Fruit fly (Drosophila melanogaster) whole organism, embryonic: ENCODE data around the gene CG15170.

Experiments used
- Antp ChIP-seq: fragments of 200-800 bp; sonication (Bioruptor generic); optimal IDR thresholded peaks from 3 replicates; lab custom pipeline; 2016; ENCODE audit warnings: missing biosample characterization, missing genetic modification characterization
- CG11093 ChIP-seq: fragments of 200-800 bp; sonication (Bioruptor generic); IDR thresholded peaks from 3 replicates; pipeline ENCODE4 v1.3.6; 2022; ENCODE audit warnings: missing biosample characterization, missing genetic modification characterization
- CG13123 ChIP-seq: fragments of 200-800 bp; sonication (Bioruptor generic); optimal IDR thresholded peaks from 2 replicates; lab custom pipeline; 2016; ENCODE audit warnings: missing biosample characterization, missing genetic modification characterization
- CG13296 ChIP-seq: fragments of 200-800 bp; sonication (Bioruptor generic); optimal IDR thresholded peaks from 3 replicates; lab custom pipeline; 2018; ENCODE audit warnings: missing biosample characterization, mild to moderate bottlenecking, missing genetic modification characterization
- CG13775 ChIP-seq: fragments of 200-800 bp; sonication (Bioruptor generic); optimal IDR thresholded peaks from 3 replicates; lab custom pipeline; 2017; ENCODE audit warnings: missing biosample characterization, mild to moderate bottlenecking, missing genetic modification characterization
- CG13894 ChIP-seq: fragments of 200-800 bp; sonication (Bioruptor generic); optimal IDR thresholded peaks from 3 replicates; lab custom pipeline; 2018; ENCODE audit warnings: missing biosample characterization, mild to moderate bottlenecking, missing genetic modification characterization, moderate library complexity
- CG14667 ChIP-seq: fragments of 200-800 bp; sonication (Bioruptor generic); IDR thresholded peaks from 2 replicates; pipeline ENCODE4 v1.3.6; 2022; ENCODE audit warnings: missing biosample characterization, missing genetic modification characterization
- CG17385 ChIP-seq: fragments of 200-800 bp; sonication (Bioruptor generic); optimal IDR thresholded peaks from 3 replicates; lab custom pipeline; 2018; ENCODE audit warnings: missing biosample characterization, mild to moderate bottlenecking, missing genetic modification characterization
- CG17802 ChIP-seq: fragments of 200-800 bp; sonication (Bioruptor generic); optimal IDR thresholded peaks from 2 replicates; lab custom pipeline; 2018; ENCODE audit warnings: missing biosample characterization, mild to moderate bottlenecking, missing genetic modification characterization, moderate library complexity
- CG18476 ChIP-seq: fragments of 200-800 bp; sonication (Bioruptor generic); optimal IDR thresholded peaks from 2 replicates; lab custom pipeline; 2016; ENCODE audit warnings: missing biosample characterization, mild to moderate bottlenecking, missing genetic modification characterization
- CG30431 ChIP-seq: fragments of 200-800 bp; sonication (Bioruptor generic); optimal IDR thresholded peaks from 2 replicates; lab custom pipeline; 2017; ENCODE audit warnings: missing biosample characterization, missing genetic modification characterization
- CG34376 ChIP-seq: fragments of 200-800 bp; sonication (Bioruptor generic); optimal IDR thresholded peaks from 2 replicates; lab custom pipeline; 2018; ENCODE audit warnings: missing biosample characterization, mild to moderate bottlenecking, missing genetic modification characterization
- CG42726 ChIP-seq: fragments of 200-800 bp; sonication (Bioruptor generic); IDR thresholded peaks from 2 replicates; pipeline ENCODE4 v1.3.6; 2022; ENCODE audit warnings: missing biosample characterization, missing genetic modification characterization; ENCODE audit not compliant: partially characterized antibody
- CG5180 ChIP-seq: fragments of 200-800 bp; sonication (Bioruptor generic); optimal IDR thresholded peaks from 3 replicates; lab custom pipeline; 2017; ENCODE audit warnings: missing biosample characterization, missing genetic modification characterization, mild to moderate bottlenecking, moderate library complexity, missing genetic modification reagents
- CG7271 ChIP-seq: fragments of 200-800 bp; sonication (Bioruptor generic); optimal IDR thresholded peaks from 2 replicates; lab custom pipeline; 2018; ENCODE audit warnings: missing biosample characterization, mild to moderate bottlenecking, missing genetic modification characterization, moderate library complexity
- CG7357 ChIP-seq: fragments of 200-800 bp; sonication (Bioruptor generic); IDR thresholded peaks from 3 replicates; pipeline ENCODE4 v1.3.6; 2022; ENCODE audit warnings: missing biosample characterization, missing genetic modification characterization
- CG8944 ChIP-seq: fragments of 200-800 bp; sonication (Bioruptor generic); optimal IDR thresholded peaks from 3 replicates; lab custom pipeline; 2016; ENCODE audit warnings: missing biosample characterization, missing genetic modification characterization
- Dbx ChIP-seq: fragments of 200-800 bp; sonication (Bioruptor generic); IDR thresholded peaks from 3 replicates; pipeline ENCODE4 v1.3.6; 2022; ENCODE audit warnings: missing biosample characterization, missing genetic modification characterization
- Dfd ChIP-seq, 2 experiments: fragments of >200 bp; optimal IDR thresholded peaks; 2 replicates each; lab custom pipeline; 2017; ENCODE audit warnings: missing biosample characterization in 2 of 2, missing genetic modification characterization in 2 of 2
- Dip2 ChIP-seq: fragments of 200-800 bp; sonication (Bioruptor generic); IDR thresholded peaks from 2 replicates; pipeline ENCODE4 v1.3.6; 2022; ENCODE audit warnings: missing biosample characterization, missing genetic modification characterization
- Dip3 ChIP-seq: fragments of 200-800 bp; sonication (Bioruptor generic); optimal IDR thresholded peaks from 3 replicates; lab custom pipeline; 2016; ENCODE audit warnings: missing biosample characterization, missing genetic modification characterization
- Drgx ChIP-seq: fragments of 200-800 bp; sonication (Bioruptor generic); IDR thresholded peaks from 2 replicates; pipeline ENCODE4 v1.3.6; 2022; ENCODE audit warnings: missing biosample characterization, missing genetic modification characterization
- ERR ChIP-seq: fragments of 200-800 bp; sonication (Bioruptor generic); optimal IDR thresholded peaks from 2 replicates; lab custom pipeline; 2016; ENCODE audit warnings: missing biosample characterization, missing genetic modification characterization
- Eip74EF ChIP-seq, 2 experiments: fragments of 200-800 bp in 1 of 2; fragments of >200 bp in 1 of 2; sonication (Bioruptor generic) in 1 of 2; optimal IDR thresholded peaks; 2 replicates each; lab custom pipeline; 2017 to 2019; ENCODE audit warnings: missing biosample characterization in 2 of 2, missing genetic modification characterization in 2 of 2, mild to moderate bottlenecking in 1 of 2, moderate library complexity in 1 of 2
- GATAe ChIP-seq: fragments of 200-800 bp; sonication (Bioruptor generic); conservative IDR thresholded peaks from 2 replicates; pipeline ENCODE4 v1.3.6; 2022; ENCODE audit warnings: missing biosample characterization, missing genetic modification characterization
- Hsf ChIP-seq: fragments of 200-800 bp; sonication (Bioruptor generic); optimal IDR thresholded peaks from 3 replicates; lab custom pipeline; 2016; ENCODE audit warnings: missing biosample characterization, missing genetic modification characterization
- Lim3 ChIP-seq: fragments of 200-800 bp; sonication (Bioruptor generic); IDR thresholded peaks from 2 replicates; pipeline ENCODE4 v1.3.6; 2022; ENCODE audit warnings: missing biosample characterization, missing genetic modification characterization
- Myb ChIP-seq: fragments of 200-800 bp; sonication (Bioruptor generic); optimal IDR thresholded peaks from 2 replicates; lab custom pipeline; 2016; ENCODE audit warnings: missing biosample characterization, missing genetic modification characterization
- NC2β ChIP-seq: fragments of 200-800 bp; sonication (Bioruptor generic); optimal IDR thresholded peaks from 2 replicates; lab custom pipeline; 2016; ENCODE audit warnings: missing biosample characterization, missing genetic modification characterization
- Nf-YC ChIP-seq: fragments of 200-800 bp; optimal IDR thresholded peaks from 3 replicates; lab custom pipeline; 2019; ENCODE audit warnings: missing biosample characterization, mild to moderate bottlenecking, missing genetic modification characterization, moderate library complexity
- Optix ChIP-seq: fragments of 200-800 bp; sonication (Bioruptor generic); IDR thresholded peaks from 3 replicates; pipeline ENCODE4 v1.3.6; 2022; ENCODE audit warnings: missing biosample characterization, missing genetic modification characterization
- abd-A ChIP-seq: fragments of 200-800 bp; sonication (Bioruptor generic); optimal IDR thresholded peaks from 3 replicates; lab custom pipeline; 2019; ENCODE audit warnings: missing biosample characterization, mild to moderate bottlenecking, missing genetic modification characterization, moderate library complexity
- cato ChIP-seq: fragments of 200-800 bp; sonication (Bioruptor generic); optimal IDR thresholded peaks from 2 replicates; lab custom pipeline; 2016; ENCODE audit warnings: missing biosample characterization, missing genetic modification characterization, borderline replicate concordance
- chif ChIP-seq, 2 experiments: fragments of 200-800 bp; sonication (Bioruptor generic); optimal IDR thresholded peaks; 3 replicates each; lab custom pipeline; 2016; ENCODE audit warnings: missing biosample characterization in 2 of 2, missing genetic modification characterization in 2 of 2
- chn ChIP-seq: fragments of 200-800 bp; sonication (Bioruptor generic); optimal IDR thresholded peaks from 2 replicates; lab custom pipeline; 2016; ENCODE audit warnings: missing biosample characterization, missing genetic modification characterization
- crp ChIP-seq, 2 experiments: fragments of 200-800 bp; sonication (Bioruptor generic); optimal IDR thresholded peaks; 2 replicates in 1 of 2; 3 replicates in 1 of 2; lab custom pipeline; 2017; ENCODE audit warnings: missing biosample characterization in 2 of 2, missing genetic modification characterization in 2 of 2, mild to moderate bottlenecking in 1 of 2, moderate library complexity in 1 of 2
- cwo ChIP-seq: fragments of 200-800 bp; sonication (Bioruptor generic); optimal IDR thresholded peaks from 3 replicates; lab custom pipeline; 2017; ENCODE audit warnings: missing biosample characterization, missing genetic modification characterization, mild to moderate bottlenecking, moderate library complexity, missing genetic modification reagents
- ems ChIP-seq: fragments of 200-800 bp; sonication (Bioruptor generic); optimal IDR thresholded peaks from 3 replicates; lab custom pipeline; 2016; ENCODE audit warnings: missing biosample characterization, missing genetic modification characterization
- ftz-f1 ChIP-seq: fragments of 200-800 bp; sonication (Bioruptor generic); optimal IDR thresholded peaks from 2 replicates; lab custom pipeline; 2016; ENCODE audit warnings: missing biosample characterization, missing genetic modification characterization
- fu2 ChIP-seq: fragments of 200-800 bp; sonication (Bioruptor generic); optimal IDR thresholded peaks from 2 replicates; lab custom pipeline; 2016; ENCODE audit warnings: missing biosample characterization, missing genetic modification characterization
- gce ChIP-seq: fragments of 200-800 bp; sonication (Bioruptor generic); IDR thresholded peaks from 3 replicates; pipeline ENCODE4 v1.3.6; 2022; ENCODE audit warnings: missing biosample characterization, missing genetic modification characterization
- lov ChIP-seq, 2 experiments: fragments of 200-800 bp in 1 of 2; fragments of >200 bp in 1 of 2; sonication (Bioruptor generic) in 1 of 2; IDR thresholded peaks in 1 of 2; optimal IDR thresholded peaks in 1 of 2; 2 replicates in 1 of 2; 3 replicates in 1 of 2; pipeline versions ENCODE4 v1.3.6 to Lab custom; 2017 to 2022; ENCODE audit warnings: missing biosample characterization in 1 of 2, missing genetic modification characterization in 1 of 2
- nmo ChIP-seq: fragments of 200-800 bp; sonication (Bioruptor generic); optimal IDR thresholded peaks from 2 replicates; lab custom pipeline; 2018; ENCODE audit warnings: missing biosample characterization, mild to moderate bottlenecking, missing genetic modification characterization, moderate library complexity
- org-1 ChIP-seq: fragments of 200-800 bp; sonication (Bioruptor generic); optimal IDR thresholded peaks from 2 replicates; lab custom pipeline; 2017; ENCODE audit warnings: missing biosample characterization, missing genetic modification characterization
- row ChIP-seq: fragments of 200-800 bp; sonication (Bioruptor generic); IDR thresholded peaks from 3 replicates; pipeline ENCODE4 v1.3.6; 2022; ENCODE audit warnings: missing biosample characterization, missing genetic modification characterization
- schlank ChIP-seq: fragments of 200-800 bp; sonication (Bioruptor generic); optimal IDR thresholded peaks from 2 replicates; lab custom pipeline; 2018; ENCODE audit warnings: missing biosample characterization, mild to moderate bottlenecking, missing genetic modification characterization
- scrt ChIP-seq: fragments of 200-800 bp; sonication (Bioruptor generic); optimal IDR thresholded peaks from 2 replicates; lab custom pipeline; 2018; ENCODE audit warnings: missing biosample characterization, mild to moderate bottlenecking, missing genetic modification characterization, moderate library complexity
- sima ChIP-seq: fragments of 200-800 bp; sonication (Bioruptor generic); optimal IDR thresholded peaks from 2 replicates; lab custom pipeline; 2016; ENCODE audit warnings: missing biosample characterization, missing genetic modification characterization
- wek ChIP-seq: fragments of 200-800 bp; sonication (Bioruptor generic); optimal IDR thresholded peaks from 3 replicates; lab custom pipeline; 2018; ENCODE audit warnings: missing biosample characterization, mild to moderate bottlenecking, missing genetic modification characterization, moderate library complexity
- zen2 ChIP-seq: fragments of 200-800 bp; sonication (Bioruptor generic); IDR thresholded peaks from 3 replicates; pipeline ENCODE4 v1.3.6; 2022; ENCODE audit warnings: missing biosample characterization, missing genetic modification characterization; ENCODE audit not compliant: partially characterized antibody

Gene CG15170

dm6 chr2L:18966214-18966556, 23.8 kb downstream of the CG15170 start (continued):
- TF ChIP-seq Antp = no peak
- peak; percentile 40 for TF ChIP-seq Dip3 (GFP tag; lab: Kevin White, UChicago)
- TF ChIP-seq row = peak; percentile 95
- TF ChIP-seq CG5180 (GFP tag; lab: Kevin White, UChicago) = no peak
- peak; percentile 80 for TF ChIP-seq CG14667 (GFP tag; lab: Robert Waterston, UW)
- TF ChIP-seq org-1 (GFP tag; lab: Kevin White, UChicago) = peak; percentile 58
- peak; percentile 81 for TF ChIP-seq CG13296 (GFP tag; lab: Kevin White, UChicago)
- peak; percentile 49 for TF ChIP-seq CG17802
- TF ChIP-seq gce (GFP tag; lab: Robert Waterston, UW) = peak; percentile 65; the same call in 1 of the 3 replicates
- peak; percentile 46 for TF ChIP-seq CG7271 (tag; lab: Kevin White, UChicago)
- TF ChIP-seq GATAe (GFP tag; lab: Robert Waterston, UW) = peak; percentile 89
- peak; percentile 49 for TF ChIP-seq schlank (tag; lab: Kevin White, UChicago)
- peak; percentile 81 for TF ChIP-seq cwo
- peak; percentile 70 for TF ChIP-seq CG17385 (GFP tag; lab: Kevin White, UChicago)
- TF ChIP-seq chif (GFP tag; optimal IDR thresholded peaks at IDR 0.05; lab: Kevin White, UChicago) = peak; percentile 5 to 33
- TF ChIP-seq CG7357 (GFP tag; lab: Robert Waterston, UW) = peak; percentile 77
- TF ChIP-seq Nf-YC (tag; lab: Kevin White, UChicago) = peak; percentile 45
- no peak for TF ChIP-seq Lim3 (GFP tag; lab: Robert Waterston, UW)
- TF ChIP-seq Eip74EF (GFP tag; optimal IDR thresholded peaks at IDR 0.05; lab: Kevin White, UChicago) = peak in 1 of 2 experiments; percentile 28
- TF ChIP-seq CG42726 (GFP tag; lab: Robert Waterston, UW) = no peak
- peak; percentile 39 for TF ChIP-seq fu2
- no peak for TF ChIP-seq abd-A (tag; lab: Kevin White, UChicago)
- no peak for TF ChIP-seq lov (optimal IDR thresholded peaks at IDR 0.05; lab: Kevin White, UChicago)
- TF ChIP-seq lov (GFP tag; IDR thresholded peaks at IDR 0.05; lab: Robert Waterston, UW) = no peak
- no peak for TF ChIP-seq sima (GFP tag; lab: Kevin White, UChicago)
- peak; percentile 55 for TF ChIP-seq CG13775
- peak; percentile 8 for TF ChIP-seq CG30431
- peak; percentile 67 for TF ChIP-seq CG18476
- no peak for TF ChIP-seq chn
- peak; percentile 85 for TF ChIP-seq CG13894 (tag; lab: Kevin White, UChicago)
- TF ChIP-seq Drgx (GFP tag; lab: Robert Waterston, UW) = peak; percentile 77
- TF ChIP-seq Dip2 = no peak
- 0 out of 3 replicates have a peak, but pooled peaks have one; percentile 6 for TF ChIP-seq Optix (GFP tag; lab: Robert Waterston, UW)
- TF ChIP-seq Dfd (GFP tag; optimal IDR thresholded peaks at IDR 0.05; lab: Kevin White, UChicago) = no peak
- peak; percentile 68 for TF ChIP-seq CG34376
- peak; percentile 19 for TF ChIP-seq NC2β (GFP tag; lab: Kevin White, UChicago)
- TF ChIP-seq cato (GFP tag; lab: Kevin White, UChicago) = no peak
- TF ChIP-seq crp (GFP tag; optimal IDR thresholded peaks at IDR 0.05; lab: Kevin White, UChicago) = no peak
- no peak for TF ChIP-seq ERR
- no peak for TF ChIP-seq wek (GFP tag; lab: Kevin White, UChicago)
- peak; percentile 37 for TF ChIP-seq CG13123 (GFP tag; lab: Kevin White, UChicago)
- TF ChIP-seq ems (GFP tag; lab: Kevin White, UChicago) = peak; percentile 33
- no peak for TF ChIP-seq CG8944
- TF ChIP-seq CG11093 (GFP tag; lab: Robert Waterston, UW) = peak; percentile 69; the same call in 2 of the 3 replicates
- no peak for TF ChIP-seq zen2 (GFP tag; lab: Robert Waterston, UW)
- peak; percentile 97 for TF ChIP-seq Dbx (GFP tag; lab: Robert Waterston, UW)
- peak; percentile 94 for TF ChIP-seq ftz-f1 (GFP tag; lab: Kevin White, UChicago)
- peak; percentile 65 for TF ChIP-seq nmo (GFP tag; lab: Kevin White, UChicago)
- peak; percentile 13 for TF ChIP-seq Myb (GFP tag; lab: Kevin White, UChicago)
- peak; percentile 62 for TF ChIP-seq Hsf (GFP tag; lab: Kevin White, UChicago)
- TF ChIP-seq scrt = peak; percentile 76
